Fruit fly (Drosophila melanogaster) whole organism, embryonic: ENCODE data around the gene CG7135.

Experiments
- Antp ChIP-seq: fragments of 200-800 bp; sonication (Bioruptor generic); optimal IDR thresholded peaks from 3 replicates; lab custom pipeline; 2016; ENCODE audit warnings: missing biosample characterization, missing genetic modification characterization
- BEAF-32 ChIP-seq: fragments of 200-800 bp; sonication (Bioruptor generic); optimal IDR thresholded peaks from 3 replicates; lab custom pipeline; 2017; ENCODE audit warnings: missing biosample characterization, missing genetic modification characterization, mild to moderate bottlenecking, moderate library complexity, missing genetic modification reagents
- CG12299 ChIP-seq: fragments of 200-800 bp; sonication (Bioruptor generic); optimal IDR thresholded peaks from 2 replicates; lab custom pipeline; 2018; ENCODE audit warnings: missing biosample characterization, mild to moderate bottlenecking, missing genetic modification characterization
- CG14050 ChIP-seq: fragments of 200-800 bp; sonication (Bioruptor generic); IDR thresholded peaks from 3 replicates; pipeline ENCODE4 v1.3.6; 2022; ENCODE audit warnings: missing biosample characterization, missing genetic modification characterization
- CG1603 ChIP-seq: fragments of 200-800 bp; sonication (Bioruptor generic); optimal IDR thresholded peaks from 2 replicates; lab custom pipeline; 2019; ENCODE audit warnings: missing biosample characterization, mild to moderate bottlenecking, missing genetic modification characterization, moderate library complexity
- CG16813 ChIP-seq: fragments of 200-800 bp; sonication (Bioruptor generic); IDR thresholded peaks from 3 replicates; pipeline ENCODE4 v1.3.6; 2022; ENCODE audit warnings: missing biosample characterization, missing genetic modification characterization; ENCODE audit not compliant: partially characterized antibody
- CG17912 ChIP-seq: fragments of 200-800 bp; sonication (Bioruptor generic); optimal IDR thresholded peaks from 2 replicates; lab custom pipeline; 2018; ENCODE audit warnings: missing biosample characterization, mild to moderate bottlenecking, missing genetic modification characterization
- CG18619 ChIP-seq: fragments of 200-800 bp; sonication (Bioruptor generic); optimal IDR thresholded peaks from 3 replicates; lab custom pipeline; 2017; ENCODE audit warnings: missing biosample characterization, mild to moderate bottlenecking, missing genetic modification characterization
- CG2129 ChIP-seq: fragments of 200-800 bp; sonication (Bioruptor generic); IDR thresholded peaks from 2 replicates; pipeline ENCODE4 v1.3.6; 2022; ENCODE audit warnings: missing biosample characterization, missing genetic modification characterization; ENCODE audit not compliant: partially characterized antibody
- CG30020 ChIP-seq: fragments of 200-800 bp; optimal IDR thresholded peaks from 2 replicates; lab custom pipeline; 2019; ENCODE audit warnings: missing biosample characterization, mild to moderate bottlenecking, missing genetic modification characterization, moderate library complexity
- CG31441 ChIP-seq: fragments of 200-800 bp; sonication (Bioruptor generic); IDR thresholded peaks from 2 replicates; pipeline ENCODE4 v1.3.6; 2022; ENCODE audit warnings: missing biosample characterization, missing genetic modification characterization
- CG4707 ChIP-seq: fragments of 200-800 bp; sonication (Bioruptor generic); optimal IDR thresholded peaks from 2 replicates; lab custom pipeline; 2018; ENCODE audit warnings: missing biosample characterization, mild to moderate bottlenecking, missing genetic modification characterization, moderate library complexity
- CG7745 ChIP-seq: fragments of 200-800 bp; sonication (Bioruptor generic); optimal IDR thresholded peaks from 2 replicates; lab custom pipeline; 2018; ENCODE audit warnings: missing biosample characterization, mild to moderate bottlenecking, missing genetic modification characterization, moderate library complexity
- CG8290 ChIP-seq, 3 experiments: fragments of 200-800 bp; sonication (Bioruptor generic); optimal IDR thresholded peaks; 2 replicates each; lab custom pipeline; 2016 to 2019; ENCODE audit warnings: missing biosample characterization in 3 of 3, missing genetic modification characterization in 3 of 3, mild to moderate bottlenecking in 2 of 3, moderate library complexity in 1 of 3
- CG8924 ChIP-seq: fragments of 200-800 bp; optimal IDR thresholded peaks from 3 replicates; lab custom pipeline; 2019; ENCODE audit warnings: missing biosample characterization, mild to moderate bottlenecking, missing genetic modification characterization, moderate library complexity
- Dref ChIP-seq: fragments of 200-800 bp; sonication (Bioruptor generic); IDR thresholded peaks from 2 replicates; pipeline ENCODE4 v1.3.6; 2022; ENCODE audit warnings: missing biosample characterization, missing genetic modification characterization
- E2f2 ChIP-seq: fragments of 200-800 bp; sonication (Bioruptor generic); IDR thresholded peaks from 2 replicates; pipeline ENCODE4 v1.3.6; 2022; ENCODE audit warnings: missing biosample characterization, missing genetic modification characterization
- GATAe ChIP-seq: fragments of 200-800 bp; sonication (Bioruptor generic); conservative IDR thresholded peaks from 2 replicates; pipeline ENCODE4 v1.3.6; 2022; ENCODE audit warnings: missing biosample characterization, missing genetic modification characterization
- HLH54F ChIP-seq: fragments of 200-800 bp; sonication (Bioruptor generic); optimal IDR thresholded peaks from 3 replicates; lab custom pipeline; 2016; ENCODE audit warnings: missing biosample characterization, missing genetic modification characterization
- HLHmδ ChIP-seq: fragments of 200-800 bp; sonication (Bioruptor generic); optimal IDR thresholded peaks from 2 replicates; lab custom pipeline; 2018; ENCODE audit warnings: missing biosample characterization, mild to moderate bottlenecking, missing genetic modification characterization, moderate library complexity
- Hmx ChIP-seq: fragments of 200-800 bp; sonication (Bioruptor generic); optimal IDR thresholded peaks from 2 replicates; lab custom pipeline; 2016; ENCODE audit warnings: missing biosample characterization, missing genetic modification characterization
- Mrtf ChIP-seq: fragments of 200-800 bp; sonication (Bioruptor generic); IDR thresholded peaks from 3 replicates; pipeline ENCODE4 v1.3.6; 2022; ENCODE audit warnings: missing biosample characterization, missing genetic modification characterization
- NK7.1 ChIP-seq: fragments of 200-800 bp; sonication (Bioruptor generic); optimal IDR thresholded peaks from 3 replicates; lab custom pipeline; 2016; ENCODE audit warnings: missing biosample characterization, missing genetic modification characterization
- Neu2 ChIP-seq: fragments of 200-800 bp; sonication (Bioruptor generic); optimal IDR thresholded peaks from 3 replicates; lab custom pipeline; 2016; ENCODE audit warnings: missing biosample characterization, missing genetic modification characterization, borderline replicate concordance
- Pdp1 ChIP-seq, 2 experiments: fragments of 200-800 bp; sonication (Bioruptor generic); optimal IDR thresholded peaks; 3 replicates each; lab custom pipeline; 2016; ENCODE audit warnings: missing biosample characterization in 2 of 2, missing genetic modification characterization in 2 of 2, mild to moderate bottlenecking in 1 of 2, moderate library complexity in 1 of 2
- Sry-β ChIP-seq: fragments of 200-800 bp; sonication (Bioruptor generic); optimal IDR thresholded peaks from 2 replicates; lab custom pipeline; 2018; ENCODE audit warnings: missing biosample characterization, mild to moderate bottlenecking, missing genetic modification characterization, moderate library complexity
- Usf ChIP-seq: fragments of 200-800 bp; sonication (Bioruptor generic); optimal IDR thresholded peaks from 2 replicates; lab custom pipeline; 2017; ENCODE audit warnings: missing genotype, missing biosample characterization, missing genetic modification characterization
- Xbp1 ChIP-seq: fragments of 200-800 bp; sonication (Bioruptor generic); optimal IDR thresholded peaks from 3 replicates; lab custom pipeline; 2016; ENCODE audit warnings: missing biosample characterization, mild to moderate bottlenecking, missing genetic modification characterization
- ato ChIP-seq: fragments of 200-800 bp; sonication (Bioruptor generic); IDR thresholded peaks from 2 replicates; pipeline ENCODE4 v1.3.6; 2022; ENCODE audit warnings: missing biosample characterization, missing genetic modification characterization; ENCODE audit not compliant: partially characterized antibody
- bbx ChIP-seq: fragments of 200-800 bp; sonication (Bioruptor generic); IDR thresholded peaks from 2 replicates; pipeline ENCODE4 v1.3.6; 2022; ENCODE audit warnings: missing biosample characterization, missing genetic modification characterization; ENCODE audit not compliant: partially characterized antibody
- bsh ChIP-seq, 2 experiments: fragments of 200-800 bp; sonication (Bioruptor generic); optimal IDR thresholded peaks; 2 replicates each; lab custom pipeline; 2017 to 2018; ENCODE audit warnings: mild to moderate bottlenecking in 2 of 2, missing biosample characterization in 2 of 2, missing genetic modification characterization in 2 of 2, moderate library complexity in 1 of 2
- cad ChIP-seq: fragments of >200 bp; optimal IDR thresholded peaks from 2 replicates; lab custom pipeline; 2017; ENCODE audit warnings: missing biosample characterization, missing genetic modification characterization
- chif ChIP-seq, 2 experiments: fragments of 200-800 bp; sonication (Bioruptor generic); optimal IDR thresholded peaks; 3 replicates each; lab custom pipeline; 2016; ENCODE audit warnings: missing biosample characterization in 2 of 2, missing genetic modification characterization in 2 of 2
- da ChIP-seq: fragments of 200-800 bp; sonication (Bioruptor generic); optimal IDR thresholded peaks from 2 replicates; lab custom pipeline; 2016; ENCODE audit warnings: missing biosample characterization, missing genetic modification characterization
- dimm ChIP-seq: fragments of 200-800 bp; sonication (Bioruptor generic); IDR thresholded peaks from 2 replicates; pipeline ENCODE4 v1.3.6; 2022; ENCODE audit warnings: missing biosample characterization, missing genetic modification characterization
- fru ChIP-seq: fragments of >200 bp; optimal IDR thresholded peaks from 2 replicates; lab custom pipeline; 2017
- gce ChIP-seq: fragments of 200-800 bp; sonication (Bioruptor generic); IDR thresholded peaks from 3 replicates; pipeline ENCODE4 v1.3.6; 2022; ENCODE audit warnings: missing biosample characterization, missing genetic modification characterization
- lab ChIP-seq: fragments of 200-800 bp; sonication (Bioruptor generic); optimal IDR thresholded peaks from 3 replicates; lab custom pipeline; 2017; ENCODE audit warnings: missing biosample characterization, missing genetic modification characterization, mild to moderate bottlenecking, moderate library complexity, missing genetic modification reagents
- nau ChIP-seq: fragments of 200-800 bp; sonication (Bioruptor generic); optimal IDR thresholded peaks from 3 replicates; lab custom pipeline; 2017; ENCODE audit warnings: missing biosample characterization, mild to moderate bottlenecking, missing genetic modification characterization, missing genetic modification reagents
- nom ChIP-seq: fragments of 200-800 bp; sonication (Bioruptor generic); optimal IDR thresholded peaks from 2 replicates; lab custom pipeline; 2017; ENCODE audit warnings: missing biosample characterization, missing genetic modification characterization, mild to moderate bottlenecking, moderate library complexity, missing genetic modification reagents
- pho ChIP-seq: fragments of 200-800 bp; sonication (Bioruptor generic); optimal IDR thresholded peaks from 2 replicates; lab custom pipeline; 2016; ENCODE audit warnings: missing biosample characterization, missing genetic modification characterization
- prd ChIP-seq, 3 experiments: fragments of >200 bp in 2 of 3; fragments of 200-800 bp in 1 of 3; sonication (Bioruptor generic) in 1 of 3; optimal IDR thresholded peaks in 2 of 3; IDR thresholded peaks in 1 of 3; 2 replicates in 2 of 3; 3 replicates in 1 of 3; pipeline versions ENCODE4 v1.3.6 to Lab custom; 2017 to 2022; ENCODE audit warnings: missing biosample characterization in 1 of 3, missing genetic modification characterization in 1 of 3
- row ChIP-seq: fragments of 200-800 bp; sonication (Bioruptor generic); IDR thresholded peaks from 3 replicates; pipeline ENCODE4 v1.3.6; 2022; ENCODE audit warnings: missing biosample characterization, missing genetic modification characterization
- sc ChIP-seq, 3 experiments: fragments of >200 bp in 2 of 3; fragments of 200-800 bp in 1 of 3; sonication (Bioruptor generic) in 1 of 3; optimal IDR thresholded peaks; 2 replicates in 2 of 3; 3 replicates in 1 of 3; lab custom pipeline; 2017; ENCODE audit warnings: mild to moderate bottlenecking in 1 of 3, missing biosample characterization in 1 of 3, missing genetic modification characterization in 1 of 3, missing genetic modification reagents in 1 of 3
- seq ChIP-seq: fragments of 200-800 bp; sonication (Bioruptor generic); IDR thresholded peaks from 2 replicates; pipeline ENCODE4 v1.3.6; 2022; ENCODE audit warnings: missing biosample characterization, missing genetic modification characterization
- sob ChIP-seq: fragments of 200-800 bp; sonication (Bioruptor generic); IDR thresholded peaks from 2 replicates; pipeline ENCODE4 v1.3.6; 2022; ENCODE audit warnings: missing biosample characterization, missing genetic modification characterization
- yki ChIP-seq: fragments of >200 bp; optimal IDR thresholded peaks from 3 replicates; lab custom pipeline; 2018
- zen2 ChIP-seq: fragments of 200-800 bp; sonication (Bioruptor generic); IDR thresholded peaks from 3 replicates; pipeline ENCODE4 v1.3.6; 2022; ENCODE audit warnings: missing biosample characterization, missing genetic modification characterization; ENCODE audit not compliant: partially characterized antibody

Gene CG7135

dm6 chrX:18101098-18101711 lies 2.2 kb upstream of the CG7135 start, which contains the start of gene Mvb12 (continued):
- TF ChIP-seq CG18619 (GFP tag; lab: Kevin White, UChicago) (no peak), bsh (GFP tag; optimal IDR thresholded peaks at IDR 0.05; lab: Kevin White, UChicago) (peak in 1 of 2 experiments; percentile 37), BEAF-32 (peak; percentile 57), Neu2 (no peak), Hmx (GFP tag; lab: Kevin White, UChicago) (no peak), nau (GFP tag; lab: Kevin White, UChicago) (peak; percentile 15), CG1603 (tag; lab: Kevin White, UChicago) (peak; percentile 48), cad (GFP tag; lab: Kevin White, UChicago) (no peak), GATAe (GFP tag; lab: Robert Waterston, UW) (no peak), CG14050 (GFP tag; lab: Robert Waterston, UW) (no peak), Sry-β (GFP tag; lab: Kevin White, UChicago) (no peak), Pdp1 (GFP tag; optimal IDR thresholded peaks at IDR 0.05; lab: Kevin White, UChicago) (peak in 1 of 2 experiments; percentile 0), fru (lab: Kevin White, UChicago) (no peak), Mrtf (GFP tag; lab: Robert Waterston, UW) (no peak), CG30020 (tag; lab: Kevin White, UChicago) (no peak), dimm (GFP tag; lab: Robert Waterston, UW) (no peak), chif (GFP tag; optimal IDR thresholded peaks at IDR 0.05; lab: Kevin White, UChicago) (no peak), CG4707 (GFP tag; lab: Kevin White, UChicago) (peak; percentile 26), gce (GFP tag; lab: Robert Waterston, UW) (no peak), HLHmδ (GFP tag; lab: Kevin White, UChicago) (no peak), CG2129 (GFP tag; lab: Robert Waterston, UW) (0 out of 2 replicates have a peak, but pooled peaks have one; percentile 20), CG17912 (no peak), da (no peak), yki (lab: Kevin White, UChicago) (no peak), Dref (GFP tag; lab: Robert Waterston, UW) (peak; percentile 65), Xbp1 (peak; percentile 4), CG31441 (no peak), row (peak; percentile 58), sob (GFP tag; lab: Robert Waterston, UW) (no peak), CG12299 (tag; lab: Kevin White, UChicago) (peak; percentile 3), nom (GFP tag; lab: Kevin White, UChicago) (no peak), CG8290 (GFP tag; optimal IDR thresholded peaks at IDR 0.05; lab: Kevin White, UChicago) (no peak), CG8290 (tag; optimal IDR thresholded peaks at IDR 0.05; lab: Kevin White, UChicago) (peak; percentile 32 to 34), Usf (GFP tag; lab: Kevin White, UChicago) (no peak), CG7745 (tag; lab: Kevin White, UChicago) (no peak), CG16813 (peak; percentile 59), HLH54F (GFP tag; lab: Kevin White, UChicago) (no peak), zen2 (0 out of 3 replicates have a peak, but pooled peaks have one; percentile 29), prd (optimal IDR thresholded peaks at IDR 0.05; lab: Kevin White, UChicago) (no peak), prd (GFP tag; IDR thresholded peaks at IDR 0.05; lab: Robert Waterston, UW) (0 out of 3 replicates have a peak, but pooled peaks have one; percentile 13), sc (optimal IDR thresholded peaks at IDR 0.05; lab: Kevin White, UChicago) (no peak), sc (GFP tag; optimal IDR thresholded peaks at IDR 0.05; lab: Kevin White, UChicago) (no peak), ato (GFP tag; lab: Robert Waterston, UW) (peak; percentile 54; the same call in 1 of the 2 replicates), Antp (GFP tag; lab: Kevin White, UChicago) (no peak), CG8924 (tag; lab: Kevin White, UChicago) (peak; percentile 17), pho (GFP tag; lab: Kevin White, UChicago) (no peak), bbx (peak; percentile 74), seq (GFP tag; lab: Robert Waterston, UW) (0 out of 2 replicates have a peak, but pooled peaks have one; percentile 17), E2f2 (peak; percentile 19; the same call in 1 of the 2 replicates), NK7.1 (no peak), lab (GFP tag; lab: Kevin White, UChicago) (peak; percentile 46)
